Worm (Caenorhabditis elegans) whole organism, L3 larva: Measurements from ENCODE around the gene Y116A8B.4.

Experiments used
- R02D3.7 ChIP-seq: fragments of 150-350 bp; optimal IDR thresholded peaks from 2 replicates; lab custom pipeline; 2014; ENCODE audit warnings: missing biosample characterization, missing genetic modification characterization
- ama-1 ChIP-seq: fragments of 150-350 bp; optimal IDR thresholded peaks from 2 replicates; lab custom pipeline; 2018
- daf-12 ChIP-seq: fragments of 150-350 bp; optimal IDR thresholded peaks from 2 replicates; lab custom pipeline; 2014; ENCODE audit warnings: missing biosample characterization, missing genetic modification reagents, missing genetic modification characterization
- fkh-10 ChIP-seq: sonication (generic microtip); optimal IDR thresholded peaks from 2 replicates; lab custom pipeline; 2017; ENCODE audit warnings: missing biosample characterization, missing genetic modification reagents, missing genetic modification characterization
- jun-1 ChIP-seq: fragments of 150-350 bp; optimal IDR thresholded peaks from 2 replicates; lab custom pipeline; 2014; ENCODE audit warnings: missing biosample characterization, missing genetic modification reagents, missing genetic modification characterization
- nhr-237 ChIP-seq: fragments of 150-350 bp; optimal IDR thresholded peaks from 2 replicates; lab custom pipeline; 2014; ENCODE audit warnings: missing biosample characterization, missing genetic modification characterization
- nhr-28 ChIP-seq: fragments of 150-350 bp; optimal IDR thresholded peaks from 2 replicates; lab custom pipeline; 2014; ENCODE audit warnings: missing biosample characterization, missing genetic modification characterization
- nhr-76 ChIP-seq: fragments of 150-350 bp; sonication (generic microtip); optimal IDR thresholded peaks from 5 replicates; lab custom pipeline; 2014; ENCODE audit warnings: missing biosample characterization, missing genetic modification characterization
- nhr-77 ChIP-seq: fragments of 150-350 bp; optimal IDR thresholded peaks from 2 replicates; lab custom pipeline; 2014; ENCODE audit warnings: missing biosample characterization, missing genetic modification characterization
- tbx-2 ChIP-seq: sonication (generic microtip); optimal IDR thresholded peaks from 2 replicates; lab custom pipeline; 2016; ENCODE audit warnings: mild to moderate bottlenecking, missing genetic modification characterization, missing compliant biosample characterization
- unc-62 ChIP-seq: fragments of 150-350 bp; sonication (generic microtip); optimal IDR thresholded peaks from 4 replicates; lab custom pipeline; 2014; ENCODE audit warnings: missing biosample characterization, missing genetic modification reagents, missing genetic modification characterization
- zag-1 ChIP-seq: fragments of 150-350 bp; optimal IDR thresholded peaks from 2 replicates; lab custom pipeline; 2014; ENCODE audit warnings: missing biosample characterization, missing genetic modification characterization

ce11 chrIV:17265716-17266115, 42.1 kb downstream of the Y116A8B.4 start:
- TF ChIP-seq ama-1 (no peak), nhr-28 (no peak), nhr-77 (no peak), zag-1 (tag; lab: Kevin White, UChicago) (no peak), unc-62 (GFP tag; lab: Kevin White, UChicago) (no peak), tbx-2 (tag; lab: Kevin White, UChicago) (no peak), nhr-76 (tag; lab: Kevin White, UChicago) (no peak), nhr-237 (tag; lab: Kevin White, UChicago) (no peak), jun-1 (tag; lab: Kevin White, UChicago) (no peak), daf-12 (tag; lab: Kevin White, UChicago) (no peak), R02D3.7 (no peak), fkh-10 (no peak)
